Fruit fly (Drosophila melanogaster): ENCODE data around the gene CG9147.

CG9147 gene

DNA sequence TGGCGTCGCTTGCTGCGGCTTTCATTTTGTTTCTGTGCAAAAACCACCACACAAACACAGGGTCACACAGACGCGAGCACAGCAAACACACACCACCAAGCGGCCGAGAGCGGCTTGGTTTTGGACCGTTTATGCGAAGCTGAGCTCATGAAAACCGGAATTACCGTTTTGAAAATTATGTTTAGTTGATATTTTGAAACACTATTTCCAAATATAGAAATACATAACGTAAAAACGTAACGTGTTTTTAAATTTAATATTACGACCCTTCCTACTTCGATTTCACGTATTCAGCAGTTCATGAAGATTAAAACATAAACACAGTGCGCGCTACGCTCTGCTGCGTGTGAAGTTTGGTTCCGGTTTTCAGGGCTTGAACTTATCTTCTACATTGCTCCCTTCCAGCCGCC, 14.6 kb upstream of the CG9147 start (continued):
- peak; percentile 80 for TF ChIP-seq CG10565 (GFP tag; optimal IDR thresholded peaks at IDR 0.05)
- TF ChIP-seq B-H1 (GFP tag; IDR thresholded peaks at IDR 0.05), result peak; percentile 89
- peak; percentile 95 for TF ChIP-seq Max (GFP tag; optimal IDR thresholded peaks at IDR 0.05)
- peak; percentile 73 for TF ChIP-seq ro (GFP tag; IDR thresholded peaks at IDR 0.05)
- TF ChIP-seq H15 (GFP tag; IDR thresholded peaks at IDR 0.05), result peak; percentile 81
- TF ChIP-seq CG12236 (GFP tag; optimal IDR thresholded peaks at IDR 0.05), result peak; percentile 92
- TF ChIP-seq CG31224 (GFP tag; IDR thresholded peaks at IDR 0.05), result peak; percentile 78
- peak; percentile 85 for TF ChIP-seq Nf-YB (GFP tag; optimal IDR thresholded peaks at IDR 0.05)
- TF ChIP-seq CG6683 (GFP tag; optimal IDR thresholded peaks at IDR 0.05), result peak; percentile 95
- TF ChIP-seq Ada2b (GFP tag; IDR thresholded peaks at IDR 0.05), result peak; percentile 96
- no peak for TF ChIP-seq h (optimal IDR thresholded peaks at IDR 0.05)
- peak; percentile 96 for TF ChIP-seq zfh1 (GFP tag; IDR thresholded peaks at IDR 0.05)
- peak; percentile 96 for TF ChIP-seq scrt (GFP tag; optimal IDR thresholded peaks at IDR 0.05)
- TF ChIP-seq CG32767 (GFP tag; IDR thresholded peaks at IDR 0.05), result peak; percentile 93
- TF ChIP-seq pfk (GFP tag; optimal IDR thresholded peaks at IDR 0.05), result peak; percentile 57
- peak; percentile 89 for TF ChIP-seq Antp (GFP tag; optimal IDR thresholded peaks at IDR 0.05)
- peak; percentile 96 for TF ChIP-seq sob (GFP tag; IDR thresholded peaks at IDR 0.05)
- TF ChIP-seq bsh (GFP tag; optimal IDR thresholded peaks at IDR 0.05), result peak; percentile 93 to 97
- TF ChIP-seq CG12942 (GFP tag; optimal IDR thresholded peaks at IDR 0.05), result peak; percentile 87
- peak; percentile 92 for TF ChIP-seq sima (GFP tag; optimal IDR thresholded peaks at IDR 0.05)
- peak; percentile 36; the same call in 1 of the 2 replicates for TF ChIP-seq CkIIα-i1 (GFP tag; IDR thresholded peaks at IDR 0.05)
- TF ChIP-seq Hr51 (GFP tag; optimal IDR thresholded peaks at IDR 0.05), result peak; percentile 90 to 98
- TF ChIP-seq prd (optimal IDR thresholded peaks at IDR 0.05), result no peak
- peak; percentile 84 for TF ChIP-seq prd (GFP tag; IDR thresholded peaks at IDR 0.05)
- peak; percentile 90 for TF ChIP-seq bowl (GFP tag; IDR thresholded peaks at IDR 0.05)
- TF ChIP-seq CG11504 (tag; optimal IDR thresholded peaks at IDR 0.05), result peak; percentile 95
- peak; percentile 88 for TF ChIP-seq CG11696 (GFP tag; IDR thresholded peaks at IDR 0.05)
- TF ChIP-seq CG9817 (tag; optimal IDR thresholded peaks at IDR 0.05), result peak; percentile 94
- TF ChIP-seq CG7745 (tag; optimal IDR thresholded peaks at IDR 0.05), result peak; percentile 40
- peak; percentile 95 for TF ChIP-seq CG11723 (GFP tag; optimal IDR thresholded peaks at IDR 0.05)
- peak; percentile 76 for TF ChIP-seq sisA (GFP tag; IDR thresholded peaks at IDR 0.05)
- TF ChIP-seq CG17612 (GFP tag; IDR thresholded peaks at IDR 0.05), result peak; percentile 66
- TF ChIP-seq CG2889 (GFP tag; IDR thresholded peaks at IDR 0.05), result peak; percentile 82
- TF ChIP-seq Ets97D (GFP tag; optimal IDR thresholded peaks at IDR 0.05), result peak; percentile 85
- TF ChIP-seq sqz (GFP tag; optimal IDR thresholded peaks at IDR 0.05), result no peak
- TF ChIP-seq fd3F (GFP tag; optimal IDR thresholded peaks at IDR 0.05), result peak; percentile 92
- peak; percentile 62 for TF ChIP-seq CG14965 (GFP tag; optimal IDR thresholded peaks at IDR 0.05; ENCODE audit: borderline replicate concordance)
- peak; percentile 99 for TF ChIP-seq ci (GFP tag; IDR thresholded peaks at IDR 0.05)
- peak; percentile 58 for TF ChIP-seq Neu2 (GFP tag; optimal IDR thresholded peaks at IDR 0.05; ENCODE audit: borderline replicate concordance)
- TF ChIP-seq CG10209 (GFP tag; optimal IDR thresholded peaks at IDR 0.05), result peak; percentile 94
- TF ChIP-seq fd64A (GFP tag; optimal IDR thresholded peaks at IDR 0.05), result peak; percentile 96
- peak; percentile 79 for TF ChIP-seq Jarid2 (GFP tag; optimal IDR thresholded peaks at IDR 0.05)
- TF ChIP-seq CG10959 (GFP tag; IDR thresholded peaks at IDR 0.05), result peak; percentile 93
- TF ChIP-seq zen2 (GFP tag; IDR thresholded peaks at IDR 0.05; ENCODE audit: partially characterized antibody), result no peak
- no peak for TF ChIP-seq grn (GFP tag; optimal IDR thresholded peaks at IDR 0.05)
- TF ChIP-seq TFAM (GFP tag; optimal IDR thresholded peaks at IDR 0.05), result peak; percentile 79
- TF ChIP-seq CG5180 (GFP tag; optimal IDR thresholded peaks at IDR 0.05), result peak; percentile 88
- peak; percentile 93 for TF ChIP-seq cg (GFP tag; optimal IDR thresholded peaks at IDR 0.05)
- no peak for TF ChIP-seq Hr39 (optimal IDR thresholded peaks at IDR 0.05)
- TF ChIP-seq esg (GFP tag; conservative IDR thresholded peaks at IDR 0.05), result peak; percentile 91
- no peak for TF ChIP-seq br (optimal IDR thresholded peaks at IDR 0.05)
- no peak for TF ChIP-seq usp (GFP tag; optimal IDR thresholded peaks at IDR 0.05)

Measured in whole organism, embryonic.